Worm (Caenorhabditis elegans) whole organism, young adult: ENCODE measurements around the gene srd-17.

Source experiments
- B0035.1 ChIP-seq: sonication (generic microtip); optimal IDR thresholded peaks from 2 replicates; lab custom pipeline; 2016; ENCODE audit warnings: missing genetic modification characterization, mild to moderate bottlenecking, missing compliant biosample characterization, missing genotype, missing genetic modification reagents
- B0261.1 ChIP-seq: sonication (generic microtip); optimal IDR thresholded peaks from 2 replicates; lab custom pipeline; 2016; ENCODE audit warnings: mild to moderate bottlenecking, missing genetic modification characterization, moderate library complexity, missing compliant biosample characterization
- C17E4.6 ChIP-seq: fragments of 200-800 bp; sonication (Bioruptor generic); IDR thresholded peaks from 2 replicates; pipeline ENCODE4 v1.3.6; 2022; ENCODE audit warnings: missing genetic modification reagents, missing genetic modification characterization, missing compliant biosample characterization
- D2030.7 ChIP-seq: fragments of 200-800 bp; sonication (Bioruptor generic); IDR thresholded peaks from 2 replicates; pipeline ENCODE4 v1.3.6; 2022; ENCODE audit warnings: missing genetic modification reagents, missing genetic modification characterization, missing compliant biosample characterization
- F22D6.2 ChIP-seq: sonication (generic microtip); optimal IDR thresholded peaks from 2 replicates; lab custom pipeline; 2016; ENCODE audit warnings: mild to moderate bottlenecking, missing genetic modification characterization, missing compliant biosample characterization
- F33H1.4 ChIP-seq: fragments of 200-800 bp; sonication (Bioruptor generic); IDR thresholded peaks from 2 replicates; pipeline ENCODE4 v1.3.6; 2022; ENCODE audit warnings: missing genetic modification reagents, missing genetic modification characterization, missing compliant biosample characterization
- F37B4.10 ChIP-seq: fragments of 200-800 bp; sonication (Bioruptor generic); IDR thresholded peaks from 2 replicates; pipeline ENCODE4 v1.3.6; 2022; ENCODE audit warnings: missing genetic modification characterization, missing compliant biosample characterization
- K12H6.12 ChIP-seq: fragments of 200-800 bp; sonication (Bioruptor generic); optimal IDR thresholded peaks from 2 replicates; lab custom pipeline; 2018; ENCODE audit warnings: mild to moderate bottlenecking, missing genetic modification characterization, missing compliant biosample characterization
- Y53G8AR.9 ChIP-seq: fragments of 200-800 bp; sonication (Bioruptor generic); conservative IDR thresholded peaks from 2 replicates; pipeline ENCODE4 v1.3.6; 2022; ENCODE audit warnings: missing genetic modification reagents, missing genetic modification characterization, missing compliant biosample characterization
- Y56A3A.18 ChIP-seq: fragments of 200-800 bp; sonication (Bioruptor generic); IDR thresholded peaks from 2 replicates; pipeline ENCODE4 v1.3.6; 2022; ENCODE audit warnings: missing genetic modification reagents, missing genetic modification characterization, missing compliant biosample characterization
- Y67H2A.10 ChIP-seq: fragments of 200-800 bp; sonication (Bioruptor generic); conservative IDR thresholded peaks from 2 replicates; pipeline ENCODE4 v1.3.6; 2022; ENCODE audit warnings: missing genetic modification reagents, missing genetic modification characterization, missing compliant biosample characterization
- Y79H2A.3 ChIP-seq: fragments of 200-800 bp; sonication (Bioruptor generic); conservative IDR thresholded peaks from 2 replicates; pipeline ENCODE4 v1.3.6; 2022; ENCODE audit warnings: missing genetic modification reagents, missing genetic modification characterization, missing compliant biosample characterization
- Y95B8A.8 ChIP-seq: fragments of 200-800 bp; sonication (Bioruptor generic); IDR thresholded peaks from 2 replicates; pipeline ENCODE4 v1.3.6; 2022; ENCODE audit warnings: missing genetic modification reagents, missing genetic modification characterization, missing compliant biosample characterization
- ama-1 ChIP-seq, 3 experiments: fragments of 150-350 bp in 1 of 3; sonication (generic microtip) in 2 of 3; optimal IDR thresholded peaks; 2 replicates each; lab custom pipeline; 2014 to 2018; ENCODE audit warnings: missing biosample characterization in 2 of 3, missing genetic modification characterization in 2 of 3, missing genetic modification reagents in 2 of 3
- aptf-3 ChIP-seq: fragments of 200-800 bp; sonication (Bioruptor generic); IDR thresholded peaks from 2 replicates; pipeline ENCODE4 v1.3.6; 2022; ENCODE audit warnings: missing genetic modification characterization, missing compliant biosample characterization
- atf-7 ChIP-seq: sonication (generic microtip); optimal IDR thresholded peaks from 2 replicates; lab custom pipeline; 2017; ENCODE audit warnings: mild to moderate bottlenecking, missing genetic modification characterization, missing compliant biosample characterization
- attf-5 ChIP-seq: fragments of 200-800 bp; sonication (Bioruptor generic); optimal IDR thresholded peaks from 2 replicates; lab custom pipeline; 2018; ENCODE audit warnings: mild to moderate bottlenecking, missing genetic modification characterization, missing compliant biosample characterization
- attf-6 ChIP-seq: fragments of 200-800 bp; sonication (Bioruptor generic); IDR thresholded peaks from 2 replicates; pipeline ENCODE4 v1.3.6; 2022; ENCODE audit warnings: missing genetic modification reagents, missing genetic modification characterization, missing compliant biosample characterization
- ccch-3 ChIP-seq: fragments of 200-800 bp; sonication (Bioruptor generic); optimal IDR thresholded peaks from 2 replicates; lab custom pipeline; 2018; ENCODE audit warnings: mild to moderate bottlenecking, missing genetic modification characterization, missing compliant biosample characterization
- ceh-100 ChIP-seq: fragments of 200-800 bp; sonication (Bioruptor generic); IDR thresholded peaks from 2 replicates; pipeline ENCODE4 v1.3.6; 2022; ENCODE audit warnings: missing genetic modification reagents, missing genetic modification characterization, missing compliant biosample characterization
- ceh-27 ChIP-seq: fragments of 200-800 bp; sonication (Bioruptor generic); optimal IDR thresholded peaks from 2 replicates; lab custom pipeline; 2018; ENCODE audit warnings: mild to moderate bottlenecking, missing genetic modification characterization, moderate library complexity, missing compliant biosample characterization
- ceh-40 ChIP-seq: fragments of 200-800 bp; sonication (Bioruptor generic); IDR thresholded peaks from 2 replicates; pipeline ENCODE4 v1.3.6; 2022; ENCODE audit warnings: missing genetic modification characterization, missing compliant biosample characterization
- dox-1 ChIP-seq: fragments of 200-800 bp; sonication (Bioruptor generic); IDR thresholded peaks from 2 replicates; pipeline ENCODE4 v1.3.6; 2022; ENCODE audit warnings: missing genetic modification reagents, missing genetic modification characterization, missing compliant biosample characterization
- dpff-1 ChIP-seq: sonication (generic microtip); optimal IDR thresholded peaks from 2 replicates; lab custom pipeline; 2017; ENCODE audit warnings: mild to moderate bottlenecking, missing genetic modification characterization, missing compliant biosample characterization
- ekl-4 ChIP-seq: fragments of 200-800 bp; sonication (Bioruptor generic); IDR thresholded peaks from 2 replicates; pipeline ENCODE4 v1.3.6; 2022; ENCODE audit warnings: missing genetic modification reagents, missing genetic modification characterization, missing compliant biosample characterization
- hlh-12 ChIP-seq: sonication (generic microtip); optimal IDR thresholded peaks from 2 replicates; lab custom pipeline; 2016; ENCODE audit warnings: missing genetic modification characterization, missing compliant biosample characterization
- hmg-20 ChIP-seq: fragments of 200-800 bp; sonication (Bioruptor generic); IDR thresholded peaks from 2 replicates; pipeline ENCODE4 v1.3.6; 2022; ENCODE audit warnings: missing genetic modification reagents, missing genetic modification characterization, missing compliant biosample characterization
- hrde-1 ChIP-seq: sonication (generic microtip); optimal IDR thresholded peaks from 2 replicates; lab custom pipeline; 2016; ENCODE audit warnings: missing genetic modification characterization, mild to moderate bottlenecking, missing compliant biosample characterization, moderate library complexity, missing genotype, missing genetic modification reagents, borderline replicate concordance
- hsf-1 ChIP-seq: fragments of 200-800 bp; sonication (Bioruptor generic); IDR thresholded peaks from 2 replicates; pipeline ENCODE4 v1.3.6; 2022; ENCODE audit warnings: missing genetic modification reagents, missing genetic modification characterization, missing compliant biosample characterization
- lin-26 ChIP-seq: fragments of 200-800 bp; sonication (Bioruptor generic); IDR thresholded peaks from 2 replicates; pipeline ENCODE4 v1.3.6; 2022; ENCODE audit warnings: missing genetic modification reagents, missing genetic modification characterization, missing compliant biosample characterization
- madf-8 ChIP-seq: fragments of 200-800 bp; sonication (Bioruptor generic); conservative IDR thresholded peaks from 2 replicates; pipeline ENCODE4 v1.3.6; 2022; ENCODE audit warnings: missing genetic modification reagents, missing genetic modification characterization, missing compliant biosample characterization
- mcd-1 ChIP-seq: fragments of 200-800 bp; sonication (Bioruptor generic); IDR thresholded peaks from 2 replicates; pipeline ENCODE4 v1.3.6; 2022; ENCODE audit warnings: missing genetic modification reagents, missing genetic modification characterization, missing compliant biosample characterization
- nhr-179 ChIP-seq: sonication (generic microtip); optimal IDR thresholded peaks from 2 replicates; lab custom pipeline; 2016; ENCODE audit warnings: mild to moderate bottlenecking, missing genetic modification characterization, missing compliant biosample characterization
- nhr-27 ChIP-seq: fragments of 200-800 bp; sonication (Bioruptor generic); optimal IDR thresholded peaks from 2 replicates; lab custom pipeline; 2018; ENCODE audit warnings: mild to moderate bottlenecking, missing genetic modification characterization, moderate library complexity, missing compliant biosample characterization
- nhr-80 ChIP-seq: sonication (generic microtip); optimal IDR thresholded peaks from 2 replicates; lab custom pipeline; 2016; ENCODE audit warnings: missing genetic modification characterization, missing compliant biosample characterization
- nhr-90 ChIP-seq: sonication (generic microtip); optimal IDR thresholded peaks from 2 replicates; lab custom pipeline; 2016; ENCODE audit warnings: missing genotype, mild to moderate bottlenecking, missing genetic modification characterization, missing compliant biosample characterization
- rec-8 ChIP-seq, 2 experiments: sonication (generic microtip); optimal IDR thresholded peaks; 2 replicates each; lab custom pipeline; 2016; ENCODE audit warnings: mild to moderate bottlenecking in 2 of 2, missing genetic modification characterization in 2 of 2, missing genetic modification reagents in 2 of 2, missing genotype in 2 of 2, missing biosample characterization in 1 of 2, missing compliant biosample characterization in 1 of 2, moderate library complexity in 1 of 2
- repo-1 ChIP-seq: sonication (generic microtip); optimal IDR thresholded peaks from 2 replicates; lab custom pipeline; 2017; ENCODE audit warnings: mild to moderate bottlenecking, missing genetic modification characterization, missing compliant biosample characterization
- rpc-1 ChIP-seq, 2 experiments: fragments of 150-350 bp in 1 of 2; sonication (generic microtip) in 1 of 2; optimal IDR thresholded peaks; 2 replicates each; lab custom pipeline; 2014 to 2018; ENCODE audit warnings: missing biosample characterization in 1 of 2, missing genetic modification characterization in 1 of 2, missing genetic modification reagents in 1 of 2, missing genotype in 1 of 2
- somi-1 ChIP-seq: fragments of 200-800 bp; sonication (Bioruptor generic); optimal IDR thresholded peaks from 2 replicates; lab custom pipeline; 2018; ENCODE audit warnings: mild to moderate bottlenecking, missing genetic modification characterization, missing compliant biosample characterization
- sptf-2 ChIP-seq: fragments of 200-800 bp; sonication (Bioruptor generic); optimal IDR thresholded peaks from 2 replicates; lab custom pipeline; 2018; ENCODE audit warnings: mild to moderate bottlenecking, missing genetic modification characterization, missing compliant biosample characterization
- tbx-9 ChIP-seq: sonication (generic microtip); optimal IDR thresholded peaks from 2 replicates; lab custom pipeline; 2016; ENCODE audit warnings: borderline replicate concordance, missing genetic modification characterization, inconsistent platforms, missing compliant biosample characterization
- tlf-1 ChIP-seq: fragments of 200-800 bp; sonication (Bioruptor generic); optimal IDR thresholded peaks from 2 replicates; lab custom pipeline; 2018; ENCODE audit warnings: mild to moderate bottlenecking, missing genetic modification characterization, missing compliant biosample characterization
- unc-62 ChIP-seq: fragments of 150-350 bp; optimal IDR thresholded peaks from 2 replicates; lab custom pipeline; 2014; ENCODE audit warnings: missing biosample characterization, missing genetic modification reagents, missing genetic modification characterization
- zim-3 ChIP-seq: sonication (generic microtip); optimal IDR thresholded peaks from 2 replicates; lab custom pipeline; 2017; ENCODE audit warnings: mild to moderate bottlenecking, missing genetic modification characterization, moderate library complexity, missing compliant biosample characterization
- ztf-18 ChIP-seq: sonication (generic microtip); optimal IDR thresholded peaks from 2 replicates; lab custom pipeline; 2016; ENCODE audit warnings: missing genotype, mild to moderate bottlenecking, missing genetic modification characterization, missing compliant biosample characterization
- ztf-28 ChIP-seq: fragments of 200-800 bp; sonication (Bioruptor generic); IDR thresholded peaks from 2 replicates; pipeline ENCODE4 v1.3.6; 2022; ENCODE audit warnings: missing genetic modification reagents, missing genetic modification characterization, missing compliant biosample characterization

The srd-17 gene

DNA sequence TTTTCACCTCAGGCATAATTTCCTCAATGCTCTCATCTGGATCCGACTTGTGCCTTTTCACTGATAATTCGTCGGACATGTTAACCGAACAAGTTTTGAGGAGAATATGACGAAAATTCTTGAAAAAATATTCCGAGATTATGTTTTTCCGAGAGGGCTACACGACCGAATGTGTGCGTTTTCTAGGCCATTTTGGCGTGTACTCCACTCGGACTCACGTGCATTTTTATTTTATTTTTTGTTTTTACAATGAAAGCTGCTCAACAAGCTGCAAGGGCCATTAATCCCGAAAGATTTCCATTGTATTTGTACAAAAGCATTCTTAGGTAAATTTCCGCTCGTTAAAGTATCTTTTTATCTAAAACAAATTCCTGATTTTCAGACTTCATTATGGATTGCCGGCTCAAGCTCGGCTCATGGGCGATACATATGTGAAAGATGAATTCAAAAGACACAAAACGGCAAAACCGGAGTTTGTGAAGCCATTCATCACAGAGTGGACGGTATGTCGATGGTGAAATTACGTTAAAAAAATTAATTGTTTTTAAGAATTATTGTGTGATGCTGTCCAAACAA is 35.8 kb upstream of the srd-17 start, which contains the start of the genes F25H9.6 and F25H9.7 (continued):
- TF ChIP-seq attf-6: peak; percentile 66
- no peak for TF ChIP-seq dpff-1 (tag; lab: Kevin White, UChicago)
- TF ChIP-seq mcd-1 (GFP tag; lab: Robert Waterston, UW): peak; percentile 82
- TF ChIP-seq hmg-20 (GFP tag; lab: Robert Waterston, UW): peak; percentile 82
- TF ChIP-seq hsf-1 (GFP tag; lab: Robert Waterston, UW): peak; percentile 60; the same call in 1 of the 2 replicates
- peak; percentile 46 for TF ChIP-seq nhr-27 (tag; lab: Kevin White, UChicago)
- no peak for TF ChIP-seq Y95B8A.8 (GFP tag; lab: Robert Waterston, UW)
- peak; percentile 24; the same call in 1 of the 2 replicates for TF ChIP-seq C17E4.6 (GFP tag; lab: Robert Waterston, UW)
- peak; percentile 31 to 92 for TF ChIP-seq rec-8 (tag; optimal IDR thresholded peaks at IDR 0.05; lab: Kevin White, UChicago)
- peak; percentile 90 for TF ChIP-seq zim-3 (tag; lab: Kevin White, UChicago)
- peak; percentile 70 for TF ChIP-seq tlf-1 (GFP tag; lab: Kevin White, UChicago)
- TF ChIP-seq hlh-12 (tag; lab: Kevin White, UChicago): no peak
- peak; percentile 11 for TF ChIP-seq B0261.1 (tag; lab: Kevin White, UChicago)
- peak; percentile 95 for TF ChIP-seq ceh-27 (GFP tag; lab: Kevin White, UChicago)
- TF ChIP-seq sptf-2 (GFP tag; lab: Kevin White, UChicago): no peak
- TF ChIP-seq aptf-3 (GFP tag; lab: Robert Waterston, UW): no peak
- TF ChIP-seq ccch-3: peak; percentile 99
- TF ChIP-seq hrde-1: peak; percentile 76
- no peak for TF ChIP-seq nhr-80 (tag; lab: Kevin White, UChicago)
- peak; percentile 44 for TF ChIP-seq atf-7 (tag; lab: Kevin White, UChicago)
- 0 out of 2 replicates have a peak, but pooled peaks have one; percentile 57 for TF ChIP-seq Y56A3A.18 (GFP tag; lab: Robert Waterston, UW)
- TF ChIP-seq K12H6.12: peak; percentile 92
- TF ChIP-seq ztf-28: 0 out of 2 replicates have a peak, but pooled peaks have one; percentile 70
- peak; percentile 76 for TF ChIP-seq F22D6.2 (tag; lab: Kevin White, UChicago)
- TF ChIP-seq repo-1 (tag; lab: Kevin White, UChicago): peak; percentile 58
- peak; percentile 59; the same call in 1 of the 2 replicates for TF ChIP-seq ekl-4 (GFP tag; lab: Robert Waterston, UW)
- peak; percentile 88; the same call in 1 of the 2 replicates for TF ChIP-seq dox-1 (GFP tag; lab: Robert Waterston, UW)
- peak; percentile 77 for TF ChIP-seq D2030.7 (GFP tag; lab: Robert Waterston, UW)
- TF ChIP-seq ztf-18 (tag; lab: Kevin White, UChicago): peak; percentile 12
- no peak for TF ChIP-seq nhr-90 (tag; lab: Kevin White, UChicago)
- TF ChIP-seq nhr-179: no peak
- TF ChIP-seq ama-1 (optimal IDR thresholded peaks at IDR 0.05; lab: Kevin White, UChicago): no peak
- peak in 1 of 2 experiments; percentile 63 for TF ChIP-seq ama-1 (GFP tag; optimal IDR thresholded peaks at IDR 0.05; lab: Kevin White, UChicago)
- no peak for TF ChIP-seq attf-5 (GFP tag; lab: Kevin White, UChicago)
- no peak for TF ChIP-seq lin-26 (GFP tag; lab: Robert Waterston, UW)
- TF ChIP-seq ceh-100 (GFP tag; lab: Robert Waterston, UW): peak; percentile 79
- TF ChIP-seq F33H1.4 (GFP tag; lab: Robert Waterston, UW): peak; percentile 58
- peak; percentile 53 for TF ChIP-seq somi-1 (GFP tag; lab: Kevin White, UChicago)
- TF ChIP-seq Y53G8AR.9 (GFP tag; lab: Robert Waterston, UW): no peak
- TF ChIP-seq tbx-9 (tag; lab: Kevin White, UChicago): no peak
- 0 out of 2 replicates have a peak, but pooled peaks have one; percentile 45 for TF ChIP-seq Y67H2A.10 (GFP tag; lab: Robert Waterston, UW)
- TF ChIP-seq madf-8: peak; percentile 63
- 0 out of 2 replicates have a peak, but pooled peaks have one; percentile 36 for TF ChIP-seq ceh-40 (GFP tag; lab: Robert Waterston, UW)
- TF ChIP-seq rpc-1 (optimal IDR thresholded peaks at IDR 0.05; lab: Kevin White, UChicago): no peak
- no peak for TF ChIP-seq rpc-1 (tag; optimal IDR thresholded peaks at IDR 0.05; lab: Kevin White, UChicago)
- TF ChIP-seq Y79H2A.3 (GFP tag; lab: Robert Waterston, UW): no peak
- peak; percentile 42 for TF ChIP-seq B0035.1 (tag; lab: Kevin White, UChicago)
- TF ChIP-seq F37B4.10 (GFP tag; lab: Robert Waterston, UW): no peak
- TF ChIP-seq unc-62 (GFP tag; lab: Kevin White, UChicago): no peak
